Fruit fly (Drosophila melanogaster) whole organism, prepupa: ENCODE data around the gene CG42591.
A peak's percentile ranks its signal among the peaks of the same experiment; 100 is the strongest.

Experiments used
- CG10631 ChIP-seq: fragments of 200-800 bp; sonication (Bioruptor generic); optimal IDR thresholded peaks from 2 replicates; lab custom pipeline; 2016; ENCODE audit warnings: missing biosample characterization, missing genetic modification characterization
- CG10669 ChIP-seq: fragments of 200-800 bp; sonication (Bioruptor generic); optimal IDR thresholded peaks from 3 replicates; lab custom pipeline; 2018; ENCODE audit warnings: missing biosample characterization, mild to moderate bottlenecking, missing genetic modification characterization, moderate library complexity
- CG11294 ChIP-seq: fragments of 200-800 bp; sonication (Bioruptor generic); IDR thresholded peaks from 2 replicates; pipeline ENCODE4 v1.3.6; 2022; ENCODE audit warnings: missing biosample characterization, missing genetic modification characterization
- CG11762 ChIP-seq: fragments of 200-800 bp; sonication (Bioruptor generic); optimal IDR thresholded peaks from 3 replicates; lab custom pipeline; 2016; ENCODE audit warnings: missing biosample characterization, missing genetic modification characterization; ENCODE audit not compliant: insufficient read depth
- CG15336 ChIP-seq: fragments of 200-800 bp; sonication (Bioruptor generic); IDR thresholded peaks from 2 replicates; pipeline ENCODE4 v1.3.6; 2022; ENCODE audit warnings: missing biosample characterization, missing genetic modification characterization
- CG1621 ChIP-seq: fragments of 200-800 bp; sonication (Bioruptor generic); optimal IDR thresholded peaks from 3 replicates; lab custom pipeline; 2018; ENCODE audit warnings: missing biosample characterization, mild to moderate bottlenecking, missing genetic modification characterization
- CG16779 ChIP-seq: fragments of 200-800 bp; sonication (Bioruptor generic); optimal IDR thresholded peaks from 3 replicates; lab custom pipeline; 2017; ENCODE audit warnings: missing biosample characterization, mild to moderate bottlenecking, missing genetic modification characterization
- CG3032 ChIP-seq: fragments of 200-800 bp; optimal IDR thresholded peaks from 2 replicates; lab custom pipeline; 2019; ENCODE audit warnings: missing biosample characterization, mild to moderate bottlenecking, missing genetic modification characterization, moderate library complexity
- CG31627 ChIP-seq: fragments of 200-800 bp; sonication (Bioruptor generic); optimal IDR thresholded peaks from 3 replicates; lab custom pipeline; 2016; ENCODE audit warnings: missing biosample characterization, missing genetic modification characterization
- CG32006 ChIP-seq: fragments of 200-800 bp; sonication (Bioruptor generic); optimal IDR thresholded peaks from 3 replicates; lab custom pipeline; 2017; ENCODE audit warnings: missing biosample characterization, mild to moderate bottlenecking, missing genetic modification characterization
- CG34406 ChIP-seq: fragments of 200-800 bp; sonication (Bioruptor generic); optimal IDR thresholded peaks from 3 replicates; lab custom pipeline; 2016; ENCODE audit warnings: missing biosample characterization, missing genetic modification characterization
- CG6163 ChIP-seq: fragments of 200-800 bp; sonication (Bioruptor generic); IDR thresholded peaks from 3 replicates; pipeline ENCODE4 v1.3.6; 2022; ENCODE audit warnings: missing biosample characterization, missing genetic modification characterization
- CG6276 ChIP-seq: fragments of 200-800 bp; sonication (Bioruptor generic); optimal IDR thresholded peaks from 2 replicates; lab custom pipeline; 2017; ENCODE audit warnings: missing biosample characterization, mild to moderate bottlenecking, missing genetic modification characterization
- CG6792 ChIP-seq: fragments of 200-800 bp; sonication (Bioruptor generic); optimal IDR thresholded peaks from 3 replicates; lab custom pipeline; 2016; ENCODE audit warnings: missing biosample characterization, missing genetic modification characterization
- CG6808 ChIP-seq: fragments of 200-800 bp; sonication (Bioruptor generic); optimal IDR thresholded peaks from 3 replicates; lab custom pipeline; 2017; ENCODE audit warnings: missing biosample characterization, missing genetic modification characterization, mild to moderate bottlenecking, moderate library complexity, missing genetic modification reagents
- CG7368 ChIP-seq: fragments of 200-800 bp; sonication (Bioruptor generic); optimal IDR thresholded peaks from 3 replicates; lab custom pipeline; 2016; ENCODE audit warnings: missing biosample characterization, missing genetic modification characterization
- CG8119 ChIP-seq: fragments of 200-800 bp; sonication (Bioruptor generic); IDR thresholded peaks from 3 replicates; pipeline ENCODE4 v1.3.6; 2022; ENCODE audit warnings: missing biosample characterization, missing genetic modification characterization
- Eip75B ChIP-seq: fragments of 200-800 bp; sonication (Bioruptor generic); optimal IDR thresholded peaks from 3 replicates; lab custom pipeline; 2016; ENCODE audit warnings: missing biosample characterization, missing genetic modification characterization
- Eip78C ChIP-seq: fragments of 200-800 bp; sonication (Bioruptor generic); peaks from one replicate; lab custom pipeline; 2016; ENCODE audit warnings: missing biosample characterization, missing genetic modification characterization
- Ets21C ChIP-seq: fragments of 200-800 bp; sonication (Bioruptor generic); optimal IDR thresholded peaks from 3 replicates; lab custom pipeline; 2016; ENCODE audit warnings: missing biosample characterization, missing genetic modification characterization
- Ets96B ChIP-seq: fragments of 200-800 bp; optimal IDR thresholded peaks from 2 replicates; lab custom pipeline; 2019; ENCODE audit warnings: missing biosample characterization, mild to moderate bottlenecking, missing genetic modification characterization, moderate library complexity
- Gug ChIP-seq: fragments of 200-800 bp; sonication (Bioruptor generic); IDR thresholded peaks from 2 replicates; pipeline ENCODE4 v1.3.6; 2022; ENCODE audit warnings: missing biosample characterization, missing genetic modification characterization
- Hr39 ChIP-seq: fragments of 200-800 bp; sonication (Bioruptor generic); optimal IDR thresholded peaks from 2 replicates; lab custom pipeline; 2016; ENCODE audit warnings: missing biosample characterization, missing genetic modification characterization
- Hr4 ChIP-seq: fragments of 200-800 bp; sonication (Bioruptor generic); optimal IDR thresholded peaks from 3 replicates; lab custom pipeline; 2016; ENCODE audit warnings: missing biosample characterization, missing genetic modification characterization
- Lpt ChIP-seq: fragments of 200-800 bp; sonication (Bioruptor generic); optimal IDR thresholded peaks from 3 replicates; lab custom pipeline; 2016; ENCODE audit warnings: missing biosample characterization, missing genetic modification characterization
- OdsH ChIP-seq: fragments of 200-800 bp; sonication (Bioruptor generic); optimal IDR thresholded peaks from 3 replicates; lab custom pipeline; 2016; ENCODE audit warnings: missing biosample characterization, missing genetic modification characterization
- Sox102F ChIP-seq: fragments of 200-800 bp; sonication (Bioruptor generic); optimal IDR thresholded peaks from 2 replicates; lab custom pipeline; 2016; ENCODE audit warnings: missing biosample characterization, mild to moderate bottlenecking, missing genetic modification characterization
- Sox14 ChIP-seq: fragments of 200-800 bp; sonication (Bioruptor generic); optimal IDR thresholded peaks from 3 replicates; lab custom pipeline; 2016; ENCODE audit warnings: missing biosample characterization, missing genetic modification characterization
- Sox15 ChIP-seq: fragments of 200-800 bp; sonication (Bioruptor generic); optimal IDR thresholded peaks from 3 replicates; lab custom pipeline; 2016; ENCODE audit warnings: missing biosample characterization, missing genetic modification characterization
- acj6 ChIP-seq: fragments of 200-800 bp; sonication (Bioruptor generic); optimal IDR thresholded peaks from 3 replicates; lab custom pipeline; 2016; ENCODE audit warnings: missing biosample characterization, missing genetic modification characterization
- cyc ChIP-seq: fragments of 200-800 bp; sonication (Bioruptor generic); optimal IDR thresholded peaks from 3 replicates; lab custom pipeline; 2016; ENCODE audit warnings: missing biosample characterization, missing genetic modification characterization
- dac ChIP-seq: fragments of 200-800 bp; sonication (Bioruptor generic); optimal IDR thresholded peaks from 2 replicates; lab custom pipeline; 2017; ENCODE audit warnings: missing biosample characterization, mild to moderate bottlenecking, missing genetic modification characterization
- dsx ChIP-seq: fragments of 200-800 bp; optimal IDR thresholded peaks from 3 replicates; lab custom pipeline; 2019; ENCODE audit warnings: missing biosample characterization, mild to moderate bottlenecking, missing genetic modification characterization, moderate library complexity; ENCODE audit not compliant: poor library complexity, severe bottlenecking
- eg ChIP-seq: fragments of 200-800 bp; sonication (Bioruptor generic); IDR thresholded peaks from 3 replicates; pipeline ENCODE4 v1.3.6; 2022; ENCODE audit warnings: missing biosample characterization, missing genetic modification characterization
- esn ChIP-seq: fragments of 200-800 bp; sonication (Bioruptor generic); optimal IDR thresholded peaks from 2 replicates; lab custom pipeline; 2016; ENCODE audit warnings: missing biosample characterization, mild to moderate bottlenecking, missing genetic modification characterization, moderate library complexity
- fd59A ChIP-seq: fragments of 200-800 bp; sonication (Bioruptor generic); optimal IDR thresholded peaks from 2 replicates; lab custom pipeline; 2017; ENCODE audit warnings: missing biosample characterization, mild to moderate bottlenecking, missing genetic modification characterization, missing genetic modification reagents
- fkh ChIP-seq: fragments of 200-800 bp; sonication (Bioruptor generic); optimal IDR thresholded peaks from 3 replicates; lab custom pipeline; 2017; ENCODE audit warnings: missing biosample characterization, mild to moderate bottlenecking, missing genetic modification characterization, moderate library complexity
- lz ChIP-seq: fragments of 200-800 bp; sonication (Bioruptor generic); optimal IDR thresholded peaks from 3 replicates; lab custom pipeline; 2016; ENCODE audit warnings: missing biosample characterization, missing genetic modification characterization
- net ChIP-seq: fragments of 200-800 bp; sonication (Bioruptor generic); optimal IDR thresholded peaks from 3 replicates; lab custom pipeline; 2016; ENCODE audit warnings: missing biosample characterization, missing genetic modification characterization
- pdm3 ChIP-seq: fragments of 200-800 bp; sonication (Bioruptor generic); optimal IDR thresholded peaks from 3 replicates; lab custom pipeline; 2016; ENCODE audit warnings: missing biosample characterization, missing genetic modification characterization
- salr ChIP-seq, 2 experiments: fragments of 200-800 bp; sonication (Bioruptor generic); optimal IDR thresholded peaks; 3 replicates each; lab custom pipeline; 2016 to 2018; ENCODE audit warnings: missing biosample characterization in 2 of 2, missing genetic modification characterization in 2 of 2, mild to moderate bottlenecking in 1 of 2
- spab ChIP-seq: fragments of 200-800 bp; sonication (Bioruptor generic); optimal IDR thresholded peaks from 2 replicates; lab custom pipeline; 2017; ENCODE audit warnings: missing biosample characterization, mild to moderate bottlenecking, missing genetic modification characterization, missing genetic modification reagents
- topi ChIP-seq: fragments of 200-800 bp; sonication (Bioruptor generic); optimal IDR thresholded peaks from 3 replicates; lab custom pipeline; 2016; ENCODE audit warnings: missing biosample characterization, missing genetic modification characterization
- vri ChIP-seq: fragments of 200-800 bp; sonication (Bioruptor generic); optimal IDR thresholded peaks from 3 replicates; lab custom pipeline; 2016; ENCODE audit warnings: missing biosample characterization, mild to moderate bottlenecking, missing genetic modification characterization

Gene CG42591

DNA sequence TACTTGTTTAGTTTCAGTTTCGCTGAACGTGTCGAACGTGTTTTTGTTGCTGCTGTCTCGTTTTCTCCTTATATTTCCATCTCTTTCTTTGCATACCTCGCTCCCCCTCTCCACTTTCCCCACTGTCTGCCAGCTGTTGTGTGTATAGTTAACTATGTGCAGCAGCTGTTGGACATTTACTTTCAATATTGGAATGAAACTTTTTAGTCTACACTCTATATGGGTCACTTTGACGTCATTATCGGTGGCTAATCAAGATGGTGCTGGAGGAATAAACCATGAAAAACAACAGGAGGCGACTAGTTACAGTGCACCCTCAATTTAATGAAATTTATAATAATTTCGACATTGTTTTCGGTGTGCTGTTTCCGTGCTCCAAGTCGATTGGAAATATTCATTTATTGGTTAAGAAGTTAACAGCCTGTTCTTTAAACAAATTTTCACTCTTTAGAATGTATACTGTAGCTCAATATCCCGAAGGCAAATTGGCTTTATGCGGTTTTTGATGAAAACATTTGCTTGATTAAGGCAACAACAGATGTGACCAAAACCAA is 40.5 kb downstream of the CG42591 start (continued):
- TF ChIP-seq CG15336 (GFP tag; lab: Robert Waterston, UW) (0 out of 2 replicates have a peak, but pooled peaks have one; percentile 37), Hr4 (peak; percentile 28), Eip75B (GFP tag; lab: Kevin White, UChicago) (no peak), pdm3 (GFP tag; lab: Kevin White, UChicago) (peak; percentile 20), vri (no peak), acj6 (GFP tag; lab: Kevin White, UChicago) (no peak), eg (GFP tag; lab: Robert Waterston, UW) (peak; percentile 55; the same call in 2 of the 3 replicates), CG6808 (GFP tag; lab: Kevin White, UChicago) (no peak), Lpt (GFP tag; lab: Kevin White, UChicago) (no peak), CG6163 (GFP tag; lab: Robert Waterston, UW) (0 out of 3 replicates have a peak, but pooled peaks have one; percentile 37), Eip78C (GFP tag; lab: Kevin White, UChicago) (peak; percentile 86), dsx (GFP tag; lab: Kevin White, UChicago) (no peak), CG16779 (no peak), dac (GFP tag; lab: Kevin White, UChicago) (no peak), OdsH (peak; percentile 12)

DNA sequence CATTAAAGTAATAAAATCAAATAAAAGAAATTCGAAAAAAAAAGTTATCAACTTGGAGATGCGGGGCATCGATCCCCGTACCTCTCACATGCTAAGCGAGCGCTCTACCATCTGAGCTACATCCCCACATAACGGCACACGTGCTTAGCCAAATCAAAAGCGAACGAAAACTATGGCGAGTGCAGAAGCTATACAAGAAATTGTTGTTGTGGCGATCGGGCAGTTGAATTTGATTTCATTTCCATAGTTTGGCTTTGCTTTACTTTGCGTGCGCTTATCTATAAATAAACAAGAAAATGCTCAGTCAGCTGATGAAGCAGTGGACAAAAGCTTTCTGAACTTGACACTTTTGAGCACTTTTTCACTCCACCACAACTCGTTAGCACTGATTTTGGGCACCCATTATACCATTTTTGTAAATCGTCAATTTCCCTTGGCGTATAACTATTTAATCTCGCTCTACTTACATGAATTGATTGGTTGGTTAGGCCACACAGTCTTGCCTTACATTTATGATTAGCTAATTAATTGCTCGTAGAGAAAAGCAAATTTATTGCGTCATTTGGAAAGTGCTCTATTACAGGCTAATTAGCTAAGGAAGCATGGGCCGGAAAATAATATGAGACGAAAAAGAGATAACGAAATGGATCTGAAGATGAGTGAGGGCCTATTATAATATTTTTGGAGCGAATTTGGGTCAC is 41.1 kb downstream of the CG42591 start:
- TF ChIP-seq fkh (peak; percentile 67), CG11762 (no peak)

DNA sequence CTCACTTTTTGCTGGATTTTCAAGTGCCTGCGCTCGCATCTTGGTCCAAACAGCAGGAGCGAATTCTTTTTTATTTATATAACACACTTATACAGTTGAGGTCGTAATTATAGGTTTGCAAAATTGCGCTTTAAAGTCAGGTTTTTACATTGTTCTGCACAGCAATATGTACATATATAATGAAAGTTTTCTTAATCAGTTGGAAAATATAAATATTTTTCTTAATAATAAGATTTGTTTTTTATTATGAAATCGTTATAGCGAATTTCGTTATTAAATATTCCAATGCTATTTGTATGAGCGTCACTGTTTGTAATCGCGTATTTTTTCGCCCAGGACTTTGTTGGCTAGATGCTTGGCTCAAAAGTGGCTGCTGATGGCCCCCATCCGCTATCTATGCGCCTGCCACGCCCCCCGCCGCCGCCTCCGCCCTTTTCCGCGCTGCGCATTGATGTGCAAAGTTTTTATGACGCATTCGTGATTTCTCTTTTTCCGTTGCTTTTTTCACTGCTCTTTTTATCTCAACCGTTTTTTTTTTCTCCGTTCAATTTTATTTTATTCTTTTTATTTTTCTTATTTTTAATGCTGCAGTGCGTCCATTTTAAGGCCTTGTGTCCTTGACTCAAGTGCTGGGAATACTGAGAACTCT is 42.0 kb downstream of the CG42591 start:
- TF ChIP-seq Eip78C (GFP tag; lab: Kevin White, UChicago) (peak; percentile 94), CG8119 (GFP tag; lab: Robert Waterston, UW) (peak; percentile 74), Hr39 (GFP tag; lab: Kevin White, UChicago) (peak; percentile 37), OdsH (peak; percentile 81), CG11762 (peak; percentile 40), Hr4 (peak; percentile 46), fd59A (GFP tag; lab: Kevin White, UChicago) (peak; percentile 70), CG11294 (GFP tag; lab: Robert Waterston, UW) (0 out of 2 replicates have a peak, but pooled peaks have one; percentile 38), Sox14 (peak; percentile 58), cyc (peak; percentile 17), CG32006 (GFP tag; lab: Kevin White, UChicago) (peak; percentile 65), CG6276 (GFP tag; lab: Kevin White, UChicago) (peak; percentile 31), CG10631 (GFP tag; lab: Kevin White, UChicago) (peak; percentile 78), Ets96B (peak; percentile 83), acj6 (GFP tag; lab: Kevin White, UChicago) (peak; percentile 78), CG6792 (peak; percentile 73), Sox15 (peak; percentile 52), lz (peak; percentile 49), CG31627 (peak; percentile 48), CG6163 (GFP tag; lab: Robert Waterston, UW) (peak; percentile 52), CG1621 (peak; percentile 44), CG7368 (GFP tag; lab: Kevin White, UChicago) (peak; percentile 19), Gug (GFP tag; lab: Robert Waterston, UW) (peak; percentile 37; the same call in 1 of the 2 replicates), esn (GFP tag; lab: Kevin White, UChicago) (peak; percentile 76), Lpt (GFP tag; lab: Kevin White, UChicago) (peak; percentile 59), salr (GFP tag; optimal IDR thresholded peaks at IDR 0.05; lab: Kevin White, UChicago) (peak; percentile 41 to 67), Sox102F (GFP tag; lab: Kevin White, UChicago) (peak; percentile 75), spab (peak; percentile 74), CG3032 (peak; percentile 79), CG10669 (GFP tag; lab: Kevin White, UChicago) (peak; percentile 76), CG34406 (GFP tag; lab: Kevin White, UChicago) (peak; percentile 76), eg (GFP tag; lab: Robert Waterston, UW) (peak; percentile 42), topi (GFP tag; lab: Kevin White, UChicago) (peak; percentile 49), net (GFP tag; lab: Kevin White, UChicago) (peak; percentile 74), Ets21C (GFP tag; lab: Kevin White, UChicago) (peak; percentile 33)
